Fruit fly (Drosophila melanogaster): ENCODE data around the gene CG13078.

Gene CG13078

DNA sequence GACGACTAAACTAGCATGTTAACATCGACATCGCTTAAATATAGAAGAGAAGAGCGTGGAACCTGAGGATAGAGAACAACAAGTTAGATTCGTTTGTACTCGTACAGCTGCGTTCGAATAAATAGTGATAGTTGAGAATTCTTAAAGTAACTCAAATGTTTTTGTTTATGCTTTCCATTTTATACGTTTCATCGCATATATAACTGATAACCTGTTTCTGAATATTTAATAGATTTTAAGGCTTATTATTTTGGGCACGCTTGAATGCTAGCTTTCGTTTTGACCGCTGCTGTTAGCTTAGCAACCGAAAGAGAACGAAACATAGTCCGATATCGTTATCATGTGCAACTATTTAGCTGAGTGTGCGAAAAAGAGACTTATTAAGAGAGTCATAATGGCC lies 35.4 kb upstream of the CG13078 start (continued):
- TF ChIP-seq her (GFP tag; optimal IDR thresholded peaks at IDR 0.05) = peak; percentile 95
- TF ChIP-seq CG33557 (GFP tag; optimal IDR thresholded peaks at IDR 0.05) = peak; percentile 27
- TF ChIP-seq ERR (GFP tag; optimal IDR thresholded peaks at IDR 0.05) = peak; percentile 96
- TF ChIP-seq CG30020 (tag; optimal IDR thresholded peaks at IDR 0.05) = peak; percentile 39
- peak; percentile 62 for TF ChIP-seq bigmax (GFP tag; optimal IDR thresholded peaks at IDR 0.05)
- TF ChIP-seq CG10147 (GFP tag; optimal IDR thresholded peaks at IDR 0.05) = peak; percentile 98
- peak; percentile 93 for TF ChIP-seq CG11504 (tag; optimal IDR thresholded peaks at IDR 0.05)
- TF ChIP-seq CG5245 (GFP tag; optimal IDR thresholded peaks at IDR 0.05) = peak; percentile 87
- peak; percentile 85 for TF ChIP-seq CG9437 (GFP tag; optimal IDR thresholded peaks at IDR 0.05)
- peak; percentile 70 for TF ChIP-seq Neu2 (GFP tag; optimal IDR thresholded peaks at IDR 0.05; ENCODE audit: borderline replicate concordance)
- peak; percentile 49 for TF ChIP-seq CG2202 (tag; optimal IDR thresholded peaks at IDR 0.05)
- TF ChIP-seq ro (GFP tag; IDR thresholded peaks at IDR 0.05) = peak; percentile 81
- TF ChIP-seq maf-S (GFP tag; optimal IDR thresholded peaks at IDR 0.05) = peak; percentile 96
- peak; percentile 95 for TF ChIP-seq scrt (GFP tag; optimal IDR thresholded peaks at IDR 0.05)
- peak; percentile 74 for TF ChIP-seq CG1529 (GFP tag; optimal IDR thresholded peaks at IDR 0.05)
- TF ChIP-seq CG17328 (GFP tag; IDR thresholded peaks at IDR 0.05) = peak; percentile 91
- peak; percentile 91 for TF ChIP-seq CG2712 (tag; optimal IDR thresholded peaks at IDR 0.05)
- no peak for TF ChIP-seq pita (GFP tag; optimal IDR thresholded peaks at IDR 0.05)
- peak; percentile 46; the same call in 1 of the 2 replicates for TF ChIP-seq crol (GFP tag; IDR thresholded peaks at IDR 0.05)
- peak; percentile 74 for TF ChIP-seq YL-1 (GFP tag; optimal IDR thresholded peaks at IDR 0.05)
- TF ChIP-seq CG10321 (GFP tag; IDR thresholded peaks at IDR 0.05) = peak; percentile 75
- TF ChIP-seq row (GFP tag; IDR thresholded peaks at IDR 0.05) = peak; percentile 98
- peak; percentile 86 for TF ChIP-seq CG13123 (GFP tag; optimal IDR thresholded peaks at IDR 0.05)
- TF ChIP-seq fru (optimal IDR thresholded peaks at IDR 0.05) = no peak
- TF ChIP-seq pzg (GFP tag; optimal IDR thresholded peaks at IDR 0.05) = peak; percentile 33
- TF ChIP-seq CG7745 (tag; optimal IDR thresholded peaks at IDR 0.05) = no peak
- TF ChIP-seq HLH3B (GFP tag; IDR thresholded peaks at IDR 0.05) = peak; percentile 95
- TF ChIP-seq Fer1 (GFP tag; optimal IDR thresholded peaks at IDR 0.05) = peak; percentile 98
- TF ChIP-seq CG3847 (GFP tag; IDR thresholded peaks at IDR 0.05) = peak; percentile 98
- TF ChIP-seq CrebB (tag; optimal IDR thresholded peaks at IDR 0.05) = peak; percentile 97
- peak in 1 of 2 experiments; percentile 50 for TF ChIP-seq Hr78 (GFP tag; optimal IDR thresholded peaks at IDR 0.05)
- TF ChIP-seq NC2β (GFP tag; optimal IDR thresholded peaks at IDR 0.05) = peak; percentile 85
- TF ChIP-seq Taf1 (GFP tag; IDR thresholded peaks at IDR 0.05) = peak; percentile 96
- TF ChIP-seq amos (GFP tag; IDR thresholded peaks at IDR 0.05; ENCODE audit: partially characterized antibody) = no peak
- peak; percentile 80 for TF ChIP-seq fd96Cb (tag; optimal IDR thresholded peaks at IDR 0.05)
- peak; percentile 84 for TF ChIP-seq phol (tag; optimal IDR thresholded peaks at IDR 0.05)
- TF ChIP-seq HLH54F (GFP tag; optimal IDR thresholded peaks at IDR 0.05) = peak; percentile 96
- peak; percentile 97 for TF ChIP-seq cwo (GFP tag; optimal IDR thresholded peaks at IDR 0.05)
- peak; percentile 75 for TF ChIP-seq CG14965 (GFP tag; optimal IDR thresholded peaks at IDR 0.05; ENCODE audit: borderline replicate concordance)
- peak; percentile 95 for TF ChIP-seq CG9817 (tag; optimal IDR thresholded peaks at IDR 0.05)
- TF ChIP-seq crp (GFP tag; optimal IDR thresholded peaks at IDR 0.05) = peak in 1 of 2 experiments; percentile 54
- peak; percentile 88 for TF ChIP-seq CG7357 (GFP tag; IDR thresholded peaks at IDR 0.05)
- TF ChIP-seq CG9215 (GFP tag; IDR thresholded peaks at IDR 0.05) = peak; percentile 95
- TF ChIP-seq CG30403 (GFP tag; optimal IDR thresholded peaks at IDR 0.05) = peak; percentile 96
- TF ChIP-seq ranshi (GFP tag; IDR thresholded peaks at IDR 0.05) = peak; percentile 96
- peak; percentile 97 for TF ChIP-seq Hsf (GFP tag; optimal IDR thresholded peaks at IDR 0.05)
- TF ChIP-seq cg (GFP tag; optimal IDR thresholded peaks at IDR 0.05) = no peak
- peak; percentile 75 for TF ChIP-seq lbe (GFP tag; optimal IDR thresholded peaks at IDR 0.05)
- TF ChIP-seq pros (GFP tag; optimal IDR thresholded peaks at IDR 0.05) = no peak
- peak; percentile 96 for TF ChIP-seq CG6854 (GFP tag; optimal IDR thresholded peaks at IDR 0.05)
- TF ChIP-seq CG5953 (GFP tag; IDR thresholded peaks at IDR 0.05) = peak; percentile 81
